Worm (Caenorhabditis elegans): ENCODE data around the gene hal-3.

ce11 chrII:9621913-9622348 lies 5.0 kb upstream of the hal-3 start:
- TF ChIP-seq ref-1 (GFP tag; conservative IDR thresholded peaks at IDR 0.05) (no peak), T22C8.4 (GFP tag; IDR thresholded peaks at IDR 0.05) (no peak), med-1 (GFP tag; optimal IDR thresholded peaks at IDR 0.05; ENCODE audit: insufficient read depth) (no peak)
